Worm (Caenorhabditis elegans): Measurements from ENCODE around the gene nse-4.
A peak's percentile ranks its signal among the peaks of the same experiment; 100 is the strongest.

nse-4 gene

ce11 chrIV:11480027-11480896 lies at the start of gene nse-4, which contains the start of gene mbf-1:
Gene nse-4, plus strand, starts transcription at chrIV:11480846.
Gene mbf-1, minus strand, starts transcription at chrIV:11480369.
- TF ChIP-seq ama-1 (optimal IDR thresholded peaks at IDR 0.05) (peak; percentile 53), snpc-4 (tag; optimal IDR thresholded peaks at IDR 0.05) (peak; percentile 28), mdl-1 (tag; optimal IDR thresholded peaks at IDR 0.05) (no peak), eor-1 (tag; optimal IDR thresholded peaks at IDR 0.05) (peak in 1 of 2 experiments; percentile 62), fkh-10 (GFP tag; optimal IDR thresholded peaks at IDR 0.05) (peak; percentile 45), ceh-16 (tag; optimal IDR thresholded peaks at IDR 0.05) (no peak), jun-1 (tag; optimal IDR thresholded peaks at IDR 0.05) (peak; percentile 53), nhr-43 (tag; optimal IDR thresholded peaks at IDR 0.05; ENCODE audit: poor library complexity, severe bottlenecking) (no peak), lin-15B (tag; optimal IDR thresholded peaks at IDR 0.05) (peak; percentile 49), pha-4 (tag; optimal IDR thresholded peaks at IDR 0.05) (peak; percentile 60), unc-62 (GFP tag; optimal IDR thresholded peaks at IDR 0.05) (no peak), elt-2 (tag; optimal IDR thresholded peaks at IDR 0.05) (peak; percentile 38), skn-1 (tag; optimal IDR thresholded peaks at IDR 0.05) (peak; percentile 71), nhr-23 (tag; optimal IDR thresholded peaks at IDR 0.05) (peak; percentile 52), nfya-1 (tag; optimal IDR thresholded peaks at IDR 0.05; ENCODE audit: insufficient read depth) (peak; percentile 79), lsy-12 (tag; optimal IDR thresholded peaks at IDR 0.05) (peak; percentile 31), hmg-11 (tag; optimal IDR thresholded peaks at IDR 0.05) (peak; percentile 46), nhr-11 (tag; optimal IDR thresholded peaks at IDR 0.05) (no peak), nhr-25 (tag; optimal IDR thresholded peaks at IDR 0.05) (peak; percentile 45), elt-1 (tag; optimal IDR thresholded peaks at IDR 0.05) (no peak), mml-1 (tag; optimal IDR thresholded peaks at IDR 0.05) (no peak), zag-1 (tag; optimal IDR thresholded peaks at IDR 0.05) (no peak)

DNA sequence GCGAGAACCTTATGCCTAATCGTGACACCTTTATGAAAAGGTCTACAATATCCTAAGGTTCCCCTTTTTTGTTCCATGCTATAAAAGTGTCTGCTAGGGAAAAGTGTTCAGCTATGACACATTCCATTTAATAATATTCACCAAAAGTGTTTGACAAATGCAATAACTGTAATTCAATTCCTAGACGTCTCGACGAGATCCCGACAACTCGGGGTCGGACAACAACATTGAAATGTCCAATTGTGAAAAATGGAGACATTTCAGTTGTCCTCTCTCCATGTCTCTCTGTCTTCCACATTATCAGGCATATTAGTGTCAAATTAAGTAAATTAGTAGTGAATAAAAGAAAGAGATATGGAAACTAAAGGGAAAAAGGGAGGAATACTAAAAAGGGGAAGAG lies 49.2 kb upstream of the nse-4 start:
- TF ChIP-seq tbx-2 (tag; optimal IDR thresholded peaks at IDR 0.05) (no peak), snpc-4 (tag; optimal IDR thresholded peaks at IDR 0.05) (no peak), mml-1 (tag; optimal IDR thresholded peaks at IDR 0.05) (no peak), eor-1 (tag; optimal IDR thresholded peaks at IDR 0.05) (no peak), elt-2 (tag; optimal IDR thresholded peaks at IDR 0.05) (no peak), mdl-1 (tag; optimal IDR thresholded peaks at IDR 0.05) (no peak), nhr-23 (tag; optimal IDR thresholded peaks at IDR 0.05) (no peak), unc-39 (tag; optimal IDR thresholded peaks at IDR 0.05) (no peak)

DNA sequence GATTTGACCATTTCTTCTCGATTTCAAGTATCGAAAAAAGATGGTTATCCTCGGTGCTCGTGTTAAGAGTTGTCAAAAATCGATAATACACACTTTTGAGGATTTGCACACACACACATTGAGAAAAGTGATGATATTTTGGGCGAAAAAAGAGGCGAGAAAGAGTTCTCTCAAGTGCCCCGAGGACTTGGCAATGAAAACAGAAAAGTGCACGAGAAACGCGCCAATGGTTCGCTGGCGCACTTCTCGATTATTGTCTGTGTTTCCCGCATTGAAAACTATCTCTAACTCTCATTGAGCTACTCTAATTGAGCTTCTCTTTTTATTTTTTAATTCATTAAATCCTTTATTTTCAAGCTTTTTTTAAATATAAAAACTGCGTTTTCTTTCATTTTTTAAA lies 46.9 kb upstream of the nse-4 start:
- peak; percentile 89 for TF ChIP-seq pha-4 (tag; optimal IDR thresholded peaks at IDR 0.05)
- no peak for TF ChIP-seq nhr-11 (tag; optimal IDR thresholded peaks at IDR 0.05)
- TF ChIP-seq jun-1 (tag; optimal IDR thresholded peaks at IDR 0.05), result peak; percentile 25
- TF ChIP-seq eor-1 (tag; optimal IDR thresholded peaks at IDR 0.05), result no peak
- TF ChIP-seq egl-27 (tag; optimal IDR thresholded peaks at IDR 0.05), result peak; percentile 27
- TF ChIP-seq mdl-1 (tag; optimal IDR thresholded peaks at IDR 0.05), result no peak
- no peak for TF ChIP-seq elt-3 (tag; optimal IDR thresholded peaks at IDR 0.05)
- TF ChIP-seq tbx-2 (tag; optimal IDR thresholded peaks at IDR 0.05), result peak; percentile 41
- TF ChIP-seq sea-2 (GFP tag; optimal IDR thresholded peaks at IDR 0.05), result no peak
- TF ChIP-seq zag-1 (tag; optimal IDR thresholded peaks at IDR 0.05), result no peak
- TF ChIP-seq ceh-9 (tag; optimal IDR thresholded peaks at IDR 0.05), result no peak
- TF ChIP-seq fos-1 (tag; optimal IDR thresholded peaks at IDR 0.05), result no peak
- no peak for TF ChIP-seq ama-1 (optimal IDR thresholded peaks at IDR 0.05)
- no peak for TF ChIP-seq nhr-76 (tag; optimal IDR thresholded peaks at IDR 0.05)
- TF ChIP-seq snpc-4 (tag; optimal IDR thresholded peaks at IDR 0.05), result peak; percentile 58
- TF ChIP-seq pqm-1 (tag; optimal IDR thresholded peaks at IDR 0.05), result no peak
- no peak for TF ChIP-seq unc-62 (GFP tag; optimal IDR thresholded peaks at IDR 0.05)
- no peak for TF ChIP-seq fkh-2 (tag; optimal IDR thresholded peaks at IDR 0.05)
- no peak for TF ChIP-seq ceh-82 (tag; optimal IDR thresholded peaks at IDR 0.05)
- TF ChIP-seq lin-15B (tag; optimal IDR thresholded peaks at IDR 0.05), result peak; percentile 69
- no peak for TF ChIP-seq unc-39 (tag; optimal IDR thresholded peaks at IDR 0.05)
- no peak for TF ChIP-seq nhr-12 (tag; optimal IDR thresholded peaks at IDR 0.05)
- TF ChIP-seq mml-1 (tag; optimal IDR thresholded peaks at IDR 0.05), result no peak
- peak; percentile 23 for TF ChIP-seq nhr-25 (tag; optimal IDR thresholded peaks at IDR 0.05)
- TF ChIP-seq ceh-28 (tag; optimal IDR thresholded peaks at IDR 0.05), result peak; percentile 64
- TF ChIP-seq lin-39 (tag; optimal IDR thresholded peaks at IDR 0.05), result peak; percentile 54
- no peak for TF ChIP-seq nhr-67 (tag; optimal IDR thresholded peaks at IDR 0.05)
- TF ChIP-seq ztf-11 (tag; optimal IDR thresholded peaks at IDR 0.05), result no peak
- no peak for TF ChIP-seq nhr-28 (tag; optimal IDR thresholded peaks at IDR 0.05)
- no peak for TF ChIP-seq elt-1 (tag; optimal IDR thresholded peaks at IDR 0.05)
- TF ChIP-seq nhr-237 (tag; optimal IDR thresholded peaks at IDR 0.05), result no peak
- peak; percentile 76 for TF ChIP-seq hmg-11 (tag; optimal IDR thresholded peaks at IDR 0.05)
- TF ChIP-seq skn-1 (tag; optimal IDR thresholded peaks at IDR 0.05), result no peak
- no peak for TF ChIP-seq ZK546.5 (tag; optimal IDR thresholded peaks at IDR 0.05)
- no peak for TF ChIP-seq nhr-77 (tag; optimal IDR thresholded peaks at IDR 0.05)
- TF ChIP-seq fkh-10 (GFP tag; optimal IDR thresholded peaks at IDR 0.05), result peak; percentile 13
- TF ChIP-seq nhr-23 (tag; optimal IDR thresholded peaks at IDR 0.05), result peak; percentile 30
- TF ChIP-seq nfya-1 (tag; optimal IDR thresholded peaks at IDR 0.05; ENCODE audit: insufficient read depth), result peak; percentile 76
- TF ChIP-seq lsy-12 (tag; optimal IDR thresholded peaks at IDR 0.05), result no peak
- peak; percentile 47 for TF ChIP-seq R02D3.7 (tag; optimal IDR thresholded peaks at IDR 0.05)
- no peak for TF ChIP-seq nhr-43 (tag; optimal IDR thresholded peaks at IDR 0.05; ENCODE audit: poor library complexity, severe bottlenecking)
- no peak for TF ChIP-seq aly-2 (tag; optimal IDR thresholded peaks at IDR 0.05)
